Worm (Caenorhabditis elegans) whole organism, early embryonic: Measurements from ENCODE around the gene fbxb-20.

Experiments used
- B0310.2 ChIP-seq: sonication (generic microtip); optimal IDR thresholded peaks from 2 replicates; lab custom pipeline; 2016; ENCODE audit warnings: mild to moderate bottlenecking, missing genetic modification characterization, missing compliant biosample characterization
- F13C5.2 ChIP-seq: sonication (generic microtip); optimal IDR thresholded peaks from 2 replicates; lab custom pipeline; 2017; ENCODE audit warnings: mild to moderate bottlenecking, missing genetic modification characterization, inconsistent platforms, missing compliant biosample characterization
- aly-1 ChIP-seq: sonication (generic microtip); optimal IDR thresholded peaks from 2 replicates; lab custom pipeline; 2016; ENCODE audit warnings: missing genetic modification characterization, missing compliant biosample characterization
- ama-1 ChIP-seq: fragments of 150-350 bp; optimal IDR thresholded peaks from 2 replicates; lab custom pipeline; 2014
- ceh-13 ChIP-seq: fragments of 200-800 bp; sonication (Bioruptor generic); optimal IDR thresholded peaks from 2 replicates; lab custom pipeline; 2018; ENCODE audit warnings: mild to moderate bottlenecking, missing genetic modification characterization, missing compliant biosample characterization
- ceh-36 ChIP-seq: sonication (generic microtip); optimal IDR thresholded peaks from 2 replicates; lab custom pipeline; 2016; ENCODE audit warnings: missing genetic modification characterization, inconsistent platforms, missing compliant biosample characterization
- ets-7 ChIP-seq: sonication (generic microtip); optimal IDR thresholded peaks from 2 replicates; lab custom pipeline; 2016; ENCODE audit warnings: missing genotype, missing genetic modification characterization, missing compliant biosample characterization
- flt-1 ChIP-seq: fragments of 200-800 bp; sonication (Bioruptor generic); IDR thresholded peaks from 2 replicates; pipeline ENCODE4 v1.3.6; 2022; ENCODE audit warnings: missing genetic modification characterization, missing compliant biosample characterization
- hmbx-1 ChIP-seq: sonication (generic microtip); optimal IDR thresholded peaks from 2 replicates; lab custom pipeline; 2016; ENCODE audit warnings: mild to moderate bottlenecking, missing genetic modification characterization, missing compliant biosample characterization
- hmg-4 ChIP-seq: fragments of 200-800 bp; sonication (Bioruptor generic); optimal IDR thresholded peaks from 2 replicates; lab custom pipeline; 2018; ENCODE audit warnings: mild to moderate bottlenecking, missing genetic modification characterization, missing compliant biosample characterization
- hnd-1 ChIP-seq: sonication (generic microtip); optimal IDR thresholded peaks from 2 replicates; lab custom pipeline; 2016; ENCODE audit warnings: missing genetic modification characterization, missing compliant biosample characterization
- pes-1 ChIP-seq: fragments of 200-800 bp; sonication (Bioruptor generic); IDR thresholded peaks from 2 replicates; pipeline ENCODE4 v1.3.6; 2022; ENCODE audit warnings: missing genetic modification reagents, missing genetic modification characterization, missing compliant biosample characterization
- scrt-1 ChIP-seq: fragments of 200-800 bp; sonication (Bioruptor generic); IDR thresholded peaks from 2 replicates; pipeline ENCODE4 v1.3.6; 2022; ENCODE audit warnings: missing genetic modification characterization, missing compliant biosample characterization
- sea-1 ChIP-seq: fragments of 200-800 bp; sonication (Bioruptor generic); conservative IDR thresholded peaks from 2 replicates; pipeline ENCODE4 v1.3.6; 2022; ENCODE audit warnings: missing genetic modification characterization, missing compliant biosample characterization
- tbx-11 ChIP-seq: fragments of 200-800 bp; sonication (Bioruptor generic); IDR thresholded peaks from 2 replicates; pipeline ENCODE4 v1.3.6; 2022; ENCODE audit warnings: missing genetic modification characterization, missing compliant biosample characterization
- tbx-37 ChIP-seq: fragments of 200-800 bp; sonication (Bioruptor generic); conservative IDR thresholded peaks from 2 replicates; pipeline ENCODE4 v1.3.6; 2022; ENCODE audit warnings: missing genetic modification reagents, missing genetic modification characterization, missing compliant biosample characterization
- tra-4 ChIP-seq: sonication (generic microtip); optimal IDR thresholded peaks from 2 replicates; lab custom pipeline; 2017; ENCODE audit warnings: missing genetic modification characterization, missing compliant biosample characterization

The fbxb-20 gene

ce11 chrII:1650502-1650901, at the start of gene fbxb-20:
Gene fbxb-20 (minus strand): TSS chrII:1650602.
- TF ChIP-seq hmg-4 (GFP tag; lab: Kevin White, UChicago): no peak

ce11 chrII:1695861-1696260, 45.5 kb upstream of the fbxb-20 start, which contains the start of gene F58E1.13:
Gene F58E1.13 (minus strand): TSS chrII:1695872.
- TF ChIP-seq flt-1 (GFP tag; lab: Robert Waterston, UW) (no peak), ama-1 (lab: Kevin White, UChicago) (no peak), scrt-1 (GFP tag; lab: Robert Waterston, UW) (no peak), pes-1 (no peak), tra-4 (tag; lab: Kevin White, UChicago) (no peak), B0310.2 (no peak), ceh-36 (tag; lab: Kevin White, UChicago) (no peak), aly-1 (no peak), tbx-37 (GFP tag; lab: Robert Waterston, UW) (no peak)

- TF ChIP-seq ceh-13 (GFP tag; lab: Kevin White, UChicago) (no peak), scrt-1 (GFP tag; lab: Robert Waterston, UW) (no peak), tbx-37 (GFP tag; lab: Robert Waterston, UW) (no peak), ets-7 (tag; lab: Kevin White, UChicago) (no peak)
Measured at ce11 chrII:1694530-1694929, 44.1 kb upstream of the fbxb-20 start, which contains the start of gene fbxc-26. Gene fbxc-26 (minus strand): TSS chrII:1694630.

ce11 chrII:1692827-1693226, 42.4 kb upstream of the fbxb-20 start, which contains the start of gene fbxc-21:
Gene fbxc-21 (minus strand): TSS chrII:1692927.
- TF ChIP-seq tbx-37 (GFP tag; lab: Robert Waterston, UW) (no peak), sea-1 (no peak), ceh-36 (tag; lab: Kevin White, UChicago) (no peak), hmg-4 (GFP tag; lab: Kevin White, UChicago) (no peak)

DNA sequence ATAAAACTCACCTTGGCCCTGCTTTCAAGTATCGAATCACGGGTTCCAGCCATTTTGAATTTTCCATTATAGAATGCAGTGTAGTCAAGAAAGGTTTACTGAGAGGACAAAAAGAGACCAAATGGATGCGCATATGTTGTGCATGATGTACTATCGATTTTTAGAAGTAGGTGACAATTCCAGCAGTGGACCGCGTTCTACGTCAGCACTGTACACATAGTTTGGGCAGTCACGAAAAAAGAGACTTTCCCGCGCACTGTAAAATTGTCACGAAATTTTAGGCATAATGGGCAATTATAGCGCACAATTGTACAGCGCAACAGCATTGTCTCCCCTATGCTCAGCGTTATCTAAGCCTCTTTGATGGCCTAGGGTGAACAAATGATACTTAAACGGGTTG, 40.6 kb upstream of the fbxb-20 start, which contains the start of gene fbxc-22:
fbxc-22 (minus strand) TSS at position 101 of the 400 bp plus-strand sequence.
- TF ChIP-seq ceh-36 (tag; lab: Kevin White, UChicago) (no peak), F13C5.2 (tag; lab: Kevin White, UChicago) (no peak), hnd-1 (tag; lab: Kevin White, UChicago) (no peak), scrt-1 (GFP tag; lab: Robert Waterston, UW) (no peak), ets-7 (tag; lab: Kevin White, UChicago) (no peak), tbx-37 (GFP tag; lab: Robert Waterston, UW) (no peak), pes-1 (no peak), B0310.2 (no peak), hmg-4 (GFP tag; lab: Kevin White, UChicago) (no peak), flt-1 (GFP tag; lab: Robert Waterston, UW) (no peak), sea-1 (no peak), aly-1 (no peak), ama-1 (lab: Kevin White, UChicago) (no peak), ceh-13 (GFP tag; lab: Kevin White, UChicago) (no peak), hmbx-1 (no peak), tra-4 (tag; lab: Kevin White, UChicago) (no peak), tbx-11 (no peak)

- TF ChIP-seq tbx-37 (GFP tag; lab: Robert Waterston, UW): no peak
- no peak for TF ChIP-seq ama-1 (lab: Kevin White, UChicago)
- TF ChIP-seq ceh-13 (GFP tag; lab: Kevin White, UChicago): no peak
- TF ChIP-seq ets-7 (tag; lab: Kevin White, UChicago): no peak
- no peak for TF ChIP-seq hnd-1 (tag; lab: Kevin White, UChicago)
- no peak for TF ChIP-seq aly-1
- TF ChIP-seq tbx-11: no peak
- TF ChIP-seq F13C5.2 (tag; lab: Kevin White, UChicago): no peak
- TF ChIP-seq ceh-36 (tag; lab: Kevin White, UChicago): no peak
- TF ChIP-seq tra-4 (tag; lab: Kevin White, UChicago): no peak
- no peak for TF ChIP-seq sea-1
- no peak for TF ChIP-seq pes-1
- TF ChIP-seq B0310.2: no peak
- TF ChIP-seq hmg-4 (GFP tag; lab: Kevin White, UChicago): no peak
- no peak for TF ChIP-seq flt-1 (GFP tag; lab: Robert Waterston, UW)
- TF ChIP-seq hmbx-1: no peak
- no peak for TF ChIP-seq scrt-1 (GFP tag; lab: Robert Waterston, UW)
Measured at ce11 chrII:1688813-1689212, 38.4 kb upstream of the fbxb-20 start, which contains the start of the genes fbxb-18 and fbxb-19. Gene fbxb-18 (minus strand): TSS chrII:1688913. Gene fbxb-19 (minus strand): TSS chrII:1689181.

DNA sequence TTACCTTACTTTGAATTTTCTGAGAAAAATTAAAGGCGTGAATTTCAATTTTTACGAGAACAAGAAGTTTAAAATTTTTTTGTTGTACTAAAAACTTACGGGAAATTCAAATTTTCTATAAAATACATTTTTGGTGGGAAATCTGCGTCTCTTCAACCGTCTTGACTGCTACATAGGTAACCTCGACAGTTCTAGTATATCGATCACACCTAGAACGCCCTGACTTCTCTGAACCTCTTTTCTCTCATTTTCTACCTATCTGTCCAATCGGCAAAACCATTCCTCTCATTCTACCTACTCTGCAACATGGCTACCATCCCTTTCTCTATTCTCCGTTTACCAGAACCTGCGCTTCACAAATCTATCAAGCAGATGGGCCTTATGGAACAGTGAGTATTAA, 33.3 kb upstream of the fbxb-20 start, which contains the start of gene fbxb-25:
fbxb-25 (plus strand) TSS at position 301 of the 400 bp plus-strand sequence.
- no peak for TF ChIP-seq ceh-13 (GFP tag; lab: Kevin White, UChicago)
- TF ChIP-seq tbx-11: no peak
- TF ChIP-seq ceh-36 (tag; lab: Kevin White, UChicago): no peak
- no peak for TF ChIP-seq tbx-37 (GFP tag; lab: Robert Waterston, UW)
- TF ChIP-seq hmg-4 (GFP tag; lab: Kevin White, UChicago): no peak
- TF ChIP-seq flt-1 (GFP tag; lab: Robert Waterston, UW): no peak
- TF ChIP-seq hmbx-1: no peak

ce11 chrII:1682218-1682617, 31.8 kb upstream of the fbxb-20 start, which contains the start of gene fbxb-26:
Gene fbxb-26 (plus strand): TSS chrII:1682518.
- TF ChIP-seq B0310.2 (no peak), ets-7 (tag; lab: Kevin White, UChicago) (no peak), tbx-37 (GFP tag; lab: Robert Waterston, UW) (no peak), ama-1 (lab: Kevin White, UChicago) (no peak), flt-1 (GFP tag; lab: Robert Waterston, UW) (no peak), ceh-13 (GFP tag; lab: Kevin White, UChicago) (no peak), F13C5.2 (tag; lab: Kevin White, UChicago) (no peak), scrt-1 (GFP tag; lab: Robert Waterston, UW) (no peak), tra-4 (tag; lab: Kevin White, UChicago) (no peak)
